Fruit fly (Drosophila melanogaster) whole organism, embryonic: Measurements from ENCODE around the gene sing.

ENCODE experiments used
- Abd-B ChIP-seq: fragments of 200-800 bp; sonication (Bioruptor generic); optimal IDR thresholded peaks from 2 replicates; lab custom pipeline; 2018; ENCODE audit warnings: missing biosample characterization, mild to moderate bottlenecking, missing genetic modification characterization, moderate library complexity
- Blimp-1 ChIP-seq: fragments of 200-800 bp; sonication (Bioruptor generic); optimal IDR thresholded peaks from 3 replicates; lab custom pipeline; 2018; ENCODE audit warnings: missing biosample characterization, missing genetic modification characterization, mild to moderate bottlenecking, moderate library complexity, missing genetic modification reagents
- C15 ChIP-seq: fragments of 200-800 bp; sonication (Bioruptor generic); IDR thresholded peaks from 3 replicates; pipeline ENCODE4 v1.3.6; 2022; ENCODE audit warnings: missing biosample characterization, missing genetic modification characterization
- CG11456 ChIP-seq: fragments of 200-800 bp; sonication (Bioruptor generic); IDR thresholded peaks from 3 replicates; pipeline ENCODE4 v1.3.6; 2022; ENCODE audit warnings: missing biosample characterization, missing genetic modification characterization
- CG12104 ChIP-seq: fragments of 200-800 bp; sonication (Bioruptor generic); optimal IDR thresholded peaks from 3 replicates; lab custom pipeline; 2016; ENCODE audit warnings: missing biosample characterization, missing genetic modification characterization
- CG12659 ChIP-seq: fragments of 200-800 bp; sonication (Bioruptor generic); optimal IDR thresholded peaks from 3 replicates; lab custom pipeline; 2017; ENCODE audit warnings: mild to moderate bottlenecking, missing biosample characterization, missing genetic modification reagents, missing genetic modification characterization
- CG13624 ChIP-seq: fragments of 200-800 bp; sonication (Bioruptor generic); optimal IDR thresholded peaks from 2 replicates; lab custom pipeline; 2016; ENCODE audit warnings: missing biosample characterization, missing genetic modification characterization
- CG14710 ChIP-seq: fragments of 200-800 bp; sonication (Bioruptor generic); optimal IDR thresholded peaks from 3 replicates; lab custom pipeline; 2019; ENCODE audit warnings: missing biosample characterization, mild to moderate bottlenecking, missing genetic modification characterization, moderate library complexity
- CG15514 ChIP-seq: fragments of 200-800 bp; sonication (Bioruptor generic); optimal IDR thresholded peaks from 3 replicates; lab custom pipeline; 2017; ENCODE audit warnings: missing biosample characterization, missing genetic modification characterization, mild to moderate bottlenecking, moderate library complexity, missing genetic modification reagents
- CG16863 ChIP-seq: fragments of 200-800 bp; sonication (Bioruptor generic); optimal IDR thresholded peaks from 3 replicates; lab custom pipeline; 2016; ENCODE audit warnings: missing biosample characterization, missing genetic modification characterization
- CG17568 ChIP-seq: fragments of 200-800 bp; sonication (Bioruptor generic); optimal IDR thresholded peaks from 2 replicates; lab custom pipeline; 2018; ENCODE audit warnings: missing biosample characterization, mild to moderate bottlenecking, missing genetic modification characterization, moderate library complexity
- CG2129 ChIP-seq: fragments of 200-800 bp; sonication (Bioruptor generic); IDR thresholded peaks from 2 replicates; pipeline ENCODE4 v1.3.6; 2022; ENCODE audit warnings: missing biosample characterization, missing genetic modification characterization; ENCODE audit not compliant: partially characterized antibody
- CG2199 ChIP-seq: fragments of 200-800 bp; sonication (Bioruptor generic); IDR thresholded peaks from 3 replicates; pipeline ENCODE4 v1.3.6; 2022; ENCODE audit warnings: missing biosample characterization, missing genetic modification characterization
- CG2875 ChIP-seq: fragments of 200-800 bp; sonication (Bioruptor generic); optimal IDR thresholded peaks from 2 replicates; lab custom pipeline; 2017; ENCODE audit warnings: missing biosample characterization, mild to moderate bottlenecking, missing genetic modification characterization, missing genetic modification reagents
- CG34224 ChIP-seq: fragments of 200-800 bp; sonication (Bioruptor generic); IDR thresholded peaks from 3 replicates; pipeline ENCODE4 v1.3.6; 2022; ENCODE audit warnings: missing biosample characterization, missing genetic modification characterization; ENCODE audit not compliant: partially characterized antibody
- CG4360 ChIP-seq: fragments of 200-800 bp; sonication (Bioruptor generic); IDR thresholded peaks from 2 replicates; pipeline ENCODE4 v1.3.6; 2022; ENCODE audit warnings: missing biosample characterization, missing genetic modification characterization
- CG4617 ChIP-seq: fragments of 200-800 bp; sonication (Bioruptor generic); optimal IDR thresholded peaks from 3 replicates; lab custom pipeline; 2016; ENCODE audit warnings: missing biosample characterization, missing genetic modification characterization, borderline replicate concordance
- CG9876 ChIP-seq: fragments of 200-800 bp; sonication (Bioruptor generic); optimal IDR thresholded peaks from 2 replicates; lab custom pipeline; 2016; ENCODE audit warnings: missing biosample characterization, missing genetic modification characterization
- Dip2 ChIP-seq: fragments of 200-800 bp; sonication (Bioruptor generic); IDR thresholded peaks from 2 replicates; pipeline ENCODE4 v1.3.6; 2022; ENCODE audit warnings: missing biosample characterization, missing genetic modification characterization
- Dp ChIP-seq: fragments of 200-800 bp; sonication (Bioruptor generic); optimal IDR thresholded peaks from 2 replicates; lab custom pipeline; 2018; ENCODE audit warnings: missing biosample characterization, mild to moderate bottlenecking, missing genetic modification characterization, moderate library complexity
- Gsc ChIP-seq: fragments of 200-800 bp; sonication (Bioruptor generic); IDR thresholded peaks from 2 replicates; pipeline ENCODE4 v1.3.6; 2022; ENCODE audit warnings: missing biosample characterization, missing genetic modification characterization
- Hmr ChIP-seq: fragments of 200-800 bp; sonication (Bioruptor generic); optimal IDR thresholded peaks from 3 replicates; lab custom pipeline; 2017; ENCODE audit warnings: mild to moderate bottlenecking, missing biosample characterization, missing genetic modification reagents, missing genetic modification characterization
- Hr78 ChIP-seq, 2 experiments: fragments of 200-800 bp in 1 of 2; fragments of >200 bp in 1 of 2; sonication (Bioruptor generic) in 1 of 2; optimal IDR thresholded peaks; 2 replicates each; lab custom pipeline; 2017 to 2019; ENCODE audit warnings: missing biosample characterization in 2 of 2, missing genetic modification characterization in 2 of 2, mild to moderate bottlenecking in 1 of 2, moderate library complexity in 1 of 2
- Myb ChIP-seq: fragments of 200-800 bp; sonication (Bioruptor generic); optimal IDR thresholded peaks from 2 replicates; lab custom pipeline; 2016; ENCODE audit warnings: missing biosample characterization, missing genetic modification characterization
- PHDP ChIP-seq: fragments of 200-800 bp; sonication (Bioruptor generic); optimal IDR thresholded peaks from 3 replicates; lab custom pipeline; 2018; ENCODE audit warnings: missing biosample characterization, mild to moderate bottlenecking, missing genetic modification characterization, moderate library complexity
- Ptx1 ChIP-seq: fragments of 200-800 bp; sonication (Bioruptor generic); IDR thresholded peaks from 2 replicates; pipeline ENCODE4 v1.3.6; 2022; ENCODE audit warnings: missing biosample characterization, missing genetic modification characterization
- Sry-δ ChIP-seq: fragments of 200-800 bp; sonication (Bioruptor generic); optimal IDR thresholded peaks from 2 replicates; lab custom pipeline; 2016; ENCODE audit warnings: missing biosample characterization, missing genetic modification characterization
- Tbp ChIP-seq: fragments of >200 bp; optimal IDR thresholded peaks from 2 replicates; lab custom pipeline; 2018; ENCODE audit warnings: missing biosample characterization, missing genetic modification characterization
- br ChIP-seq: fragments of >200 bp; optimal IDR thresholded peaks from 2 replicates; lab custom pipeline; 2017
- da ChIP-seq: fragments of 200-800 bp; sonication (Bioruptor generic); optimal IDR thresholded peaks from 2 replicates; lab custom pipeline; 2016; ENCODE audit warnings: missing biosample characterization, missing genetic modification characterization
- dati ChIP-seq: fragments of 200-800 bp; sonication (Bioruptor generic); IDR thresholded peaks from 2 replicates; pipeline ENCODE4 v1.3.6; 2022; ENCODE audit warnings: missing biosample characterization, missing genetic modification characterization
- en ChIP-seq: fragments of 200-800 bp; sonication (Bioruptor generic); optimal IDR thresholded peaks from 2 replicates; lab custom pipeline; 2016; ENCODE audit warnings: missing biosample characterization, missing genetic modification characterization
- fd3F ChIP-seq: fragments of 200-800 bp; sonication (Bioruptor generic); optimal IDR thresholded peaks from 2 replicates; lab custom pipeline; 2018; ENCODE audit warnings: missing biosample characterization, mild to moderate bottlenecking, missing genetic modification characterization, moderate library complexity
- gce ChIP-seq: fragments of 200-800 bp; sonication (Bioruptor generic); IDR thresholded peaks from 3 replicates; pipeline ENCODE4 v1.3.6; 2022; ENCODE audit warnings: missing biosample characterization, missing genetic modification characterization
- gsb-n ChIP-seq: fragments of 200-800 bp; sonication (Bioruptor generic); optimal IDR thresholded peaks from 3 replicates; lab custom pipeline; 2018; ENCODE audit warnings: missing biosample characterization, mild to moderate bottlenecking, missing genetic modification characterization
- hbn ChIP-seq: fragments of 200-800 bp; sonication (Bioruptor generic); IDR thresholded peaks from 2 replicates; pipeline ENCODE4 v1.3.6; 2022; ENCODE audit warnings: missing biosample characterization, missing genetic modification characterization; ENCODE audit not compliant: partially characterized antibody
- hkb ChIP-seq, 2 experiments: fragments of 200-800 bp in 1 of 2; fragments of >200 bp in 1 of 2; sonication (Bioruptor generic) in 1 of 2; IDR thresholded peaks in 1 of 2; optimal IDR thresholded peaks in 1 of 2; 2 replicates each; pipeline versions ENCODE4 v1.3.6 to Lab custom; 2017 to 2022; ENCODE audit warnings: missing biosample characterization in 1 of 2, missing genetic modification characterization in 1 of 2
- hth ChIP-seq: fragments of >200 bp; optimal IDR thresholded peaks from 2 replicates; lab custom pipeline; 2017; ENCODE audit warnings: inconsistent platforms
- lab ChIP-seq: fragments of 200-800 bp; sonication (Bioruptor generic); optimal IDR thresholded peaks from 3 replicates; lab custom pipeline; 2017; ENCODE audit warnings: missing biosample characterization, missing genetic modification characterization, mild to moderate bottlenecking, moderate library complexity, missing genetic modification reagents
- lilli ChIP-seq: fragments of 200-800 bp; sonication (Bioruptor generic); optimal IDR thresholded peaks from 3 replicates; lab custom pipeline; 2016; ENCODE audit warnings: missing biosample characterization, missing genetic modification characterization
- luna ChIP-seq: fragments of 200-800 bp; sonication (Bioruptor generic); optimal IDR thresholded peaks from 2 replicates; lab custom pipeline; 2016; ENCODE audit warnings: missing biosample characterization, missing genetic modification characterization
- mam ChIP-seq: fragments of 200-800 bp; sonication (Bioruptor generic); optimal IDR thresholded peaks from 3 replicates; lab custom pipeline; 2016; ENCODE audit warnings: missing biosample characterization, missing genetic modification characterization
- nom ChIP-seq: fragments of 200-800 bp; sonication (Bioruptor generic); optimal IDR thresholded peaks from 2 replicates; lab custom pipeline; 2017; ENCODE audit warnings: missing biosample characterization, missing genetic modification characterization, mild to moderate bottlenecking, moderate library complexity, missing genetic modification reagents
- pfk ChIP-seq: fragments of 200-800 bp; sonication (Bioruptor generic); optimal IDR thresholded peaks from 2 replicates; lab custom pipeline; 2018; ENCODE audit warnings: missing biosample characterization, mild to moderate bottlenecking, missing genetic modification characterization, moderate library complexity
- pita ChIP-seq: fragments of 200-800 bp; sonication (Bioruptor generic); optimal IDR thresholded peaks from 2 replicates; lab custom pipeline; 2017; ENCODE audit warnings: missing biosample characterization, mild to moderate bottlenecking, missing genetic modification characterization
- sd ChIP-seq: fragments of 200-800 bp; sonication (Bioruptor generic); optimal IDR thresholded peaks from 3 replicates; lab custom pipeline; 2018; ENCODE audit warnings: missing biosample characterization, mild to moderate bottlenecking, missing genetic modification characterization, moderate library complexity
- sna ChIP-seq: fragments of 200-800 bp; sonication (Bioruptor generic); IDR thresholded peaks from 2 replicates; pipeline ENCODE4 v1.3.6; 2022; ENCODE audit warnings: missing biosample characterization, missing genetic modification characterization; ENCODE audit not compliant: partially characterized antibody
- stwl ChIP-seq: fragments of 200-800 bp; sonication (Bioruptor generic); optimal IDR thresholded peaks from 3 replicates; lab custom pipeline; 2018; ENCODE audit warnings: missing biosample characterization, mild to moderate bottlenecking, missing genetic modification characterization, moderate library complexity
- tna ChIP-seq: fragments of 200-800 bp; sonication (Bioruptor generic); IDR thresholded peaks from 2 replicates; pipeline ENCODE4 v1.3.6; 2022; ENCODE audit warnings: missing biosample characterization, missing genetic modification characterization; ENCODE audit not compliant: partially characterized antibody
- trem ChIP-seq: fragments of 200-800 bp; optimal IDR thresholded peaks from 3 replicates; lab custom pipeline; 2019; ENCODE audit warnings: missing biosample characterization, mild to moderate bottlenecking, missing genetic modification characterization, moderate library complexity

The sing gene

dm6 chrX:16654931-16655409 lies 24.1 kb upstream of the sing start, which contains the start of the genes Nemp and r (continued):
- TF ChIP-seq Ptx1 (GFP tag; lab: Robert Waterston, UW), result no peak
- TF ChIP-seq luna (GFP tag; lab: Kevin White, UChicago), result no peak
- no peak for TF ChIP-seq Tbp (GFP tag; lab: Kevin White, UChicago)
- TF ChIP-seq da, result no peak
- TF ChIP-seq CG4617, result peak; percentile 14
- peak; percentile 40 for TF ChIP-seq stwl
- TF ChIP-seq Dp, result peak; percentile 75
- TF ChIP-seq PHDP (tag; lab: Kevin White, UChicago), result no peak
- TF ChIP-seq lab (GFP tag; lab: Kevin White, UChicago), result no peak
- peak; percentile 57 for TF ChIP-seq CG12659 (GFP tag; lab: Kevin White, UChicago)
- no peak for TF ChIP-seq dati
- TF ChIP-seq Abd-B, result peak; percentile 47
- TF ChIP-seq sna (GFP tag; lab: Robert Waterston, UW), result peak; percentile 58; the same call in 1 of the 2 replicates
- peak; percentile 84 for TF ChIP-seq pita
- peak; percentile 71 for TF ChIP-seq CG14710 (tag; lab: Kevin White, UChicago)
- TF ChIP-seq CG34224 (GFP tag; lab: Robert Waterston, UW), result 0 out of 3 replicates have a peak, but pooled peaks have one; percentile 19
- peak; percentile 39 for TF ChIP-seq sd (tag; lab: Kevin White, UChicago)
- TF ChIP-seq Myb (GFP tag; lab: Kevin White, UChicago), result no peak
- no peak for TF ChIP-seq CG9876 (GFP tag; lab: Kevin White, UChicago)
- TF ChIP-seq fd3F (GFP tag; lab: Kevin White, UChicago), result no peak
- TF ChIP-seq Dip2 (GFP tag; lab: Robert Waterston, UW), result no peak
- TF ChIP-seq tna (GFP tag; lab: Robert Waterston, UW), result 0 out of 2 replicates have a peak, but pooled peaks have one; percentile 14
- peak; percentile 65 for TF ChIP-seq Sry-δ (GFP tag; lab: Kevin White, UChicago)
- TF ChIP-seq CG2129 (GFP tag; lab: Robert Waterston, UW), result peak; percentile 43
- no peak for TF ChIP-seq CG17568 (GFP tag; lab: Kevin White, UChicago)
- TF ChIP-seq hkb (optimal IDR thresholded peaks at IDR 0.05; lab: Kevin White, UChicago), result peak; percentile 57
- no peak for TF ChIP-seq hkb (GFP tag; IDR thresholded peaks at IDR 0.05; lab: Robert Waterston, UW)
- TF ChIP-seq mam (GFP tag; lab: Kevin White, UChicago), result no peak
- no peak for TF ChIP-seq hth (lab: Kevin White, UChicago)
- no peak for TF ChIP-seq br (lab: Kevin White, UChicago)
- no peak for TF ChIP-seq CG11456 (GFP tag; lab: Robert Waterston, UW)
- TF ChIP-seq gsb-n, result no peak
- no peak for TF ChIP-seq Blimp-1
- peak; percentile 41 for TF ChIP-seq Hmr
- no peak for TF ChIP-seq CG2199 (GFP tag; lab: Robert Waterston, UW)
- TF ChIP-seq gce (GFP tag; lab: Robert Waterston, UW), result no peak
- TF ChIP-seq Gsc, result no peak
- peak; percentile 59 for TF ChIP-seq CG15514 (GFP tag; lab: Kevin White, UChicago)
- no peak for TF ChIP-seq en (GFP tag; lab: Kevin White, UChicago)
- TF ChIP-seq CG2875, result no peak
- TF ChIP-seq C15, result no peak
- TF ChIP-seq hbn, result peak; percentile 65
- TF ChIP-seq CG13624 (GFP tag; lab: Kevin White, UChicago), result no peak
- TF ChIP-seq CG4360, result no peak
- TF ChIP-seq CG16863 (GFP tag; lab: Kevin White, UChicago), result no peak
- TF ChIP-seq trem (tag; lab: Kevin White, UChicago), result peak; percentile 24
- no peak for TF ChIP-seq Hr78 (GFP tag; optimal IDR thresholded peaks at IDR 0.05; lab: Kevin White, UChicago)
- no peak for TF ChIP-seq CG12104 (GFP tag; lab: Kevin White, UChicago)
- no peak for TF ChIP-seq lilli (GFP tag; lab: Kevin White, UChicago)
- TF ChIP-seq pfk (GFP tag; lab: Kevin White, UChicago), result no peak
- no peak for TF ChIP-seq nom (GFP tag; lab: Kevin White, UChicago)
